Fruit fly (Drosophila melanogaster) whole organism, embryonic: ENCODE measurements around the gene Fign.

Experiments used
- Antp ChIP-seq: fragments of 200-800 bp; sonication (Bioruptor generic); optimal IDR thresholded peaks from 3 replicates; lab custom pipeline; 2016; ENCODE audit warnings: missing biosample characterization, missing genetic modification characterization
- B-H2 ChIP-seq: fragments of 200-800 bp; sonication (Bioruptor generic); optimal IDR thresholded peaks from 2 replicates; lab custom pipeline; 2018; ENCODE audit warnings: missing biosample characterization, mild to moderate bottlenecking, missing genetic modification characterization
- BtbVII ChIP-seq: fragments of 200-800 bp; sonication (Bioruptor generic); optimal IDR thresholded peaks from 3 replicates; lab custom pipeline; 2017; ENCODE audit warnings: missing biosample characterization, mild to moderate bottlenecking, missing genetic modification characterization
- C15 ChIP-seq: fragments of 200-800 bp; sonication (Bioruptor generic); IDR thresholded peaks from 3 replicates; pipeline ENCODE4 v1.3.6; 2022; ENCODE audit warnings: missing biosample characterization, missing genetic modification characterization
- CG10543 ChIP-seq: fragments of 200-800 bp; sonication (Bioruptor generic); optimal IDR thresholded peaks from 3 replicates; lab custom pipeline; 2017; ENCODE audit warnings: missing biosample characterization, mild to moderate bottlenecking, missing genetic modification characterization, moderate library complexity
- CG11695 ChIP-seq: fragments of 200-800 bp; sonication (Bioruptor generic); IDR thresholded peaks from 3 replicates; pipeline ENCODE4 v1.3.6; 2022; ENCODE audit warnings: missing biosample characterization, missing genetic modification characterization
- CG14965 ChIP-seq: fragments of 200-800 bp; sonication (Bioruptor generic); optimal IDR thresholded peaks from 2 replicates; lab custom pipeline; 2016; ENCODE audit warnings: missing biosample characterization, missing genetic modification characterization, borderline replicate concordance
- CG15073 ChIP-seq: fragments of 200-800 bp; sonication (Bioruptor generic); optimal IDR thresholded peaks from 2 replicates; lab custom pipeline; 2016; ENCODE audit warnings: missing biosample characterization, missing genetic modification characterization
- CG1603 ChIP-seq: fragments of 200-800 bp; sonication (Bioruptor generic); optimal IDR thresholded peaks from 2 replicates; lab custom pipeline; 2019; ENCODE audit warnings: missing biosample characterization, mild to moderate bottlenecking, missing genetic modification characterization, moderate library complexity
- CG2116 ChIP-seq: fragments of 200-800 bp; sonication (Bioruptor generic); optimal IDR thresholded peaks from 3 replicates; lab custom pipeline; 2018; ENCODE audit warnings: missing biosample characterization, mild to moderate bottlenecking, missing genetic modification characterization
- CG2712 ChIP-seq: fragments of 200-800 bp; optimal IDR thresholded peaks from 3 replicates; lab custom pipeline; 2019; ENCODE audit warnings: missing biosample characterization, mild to moderate bottlenecking, missing genetic modification characterization, moderate library complexity
- CG30403 ChIP-seq: fragments of 200-800 bp; sonication (Bioruptor generic); optimal IDR thresholded peaks from 3 replicates; lab custom pipeline; 2016; ENCODE audit warnings: missing biosample characterization, missing genetic modification characterization
- CG43689 ChIP-seq: fragments of 200-800 bp; sonication (Bioruptor generic); IDR thresholded peaks from 2 replicates; pipeline ENCODE4 v1.3.6; 2022; ENCODE audit warnings: missing biosample characterization, missing genetic modification characterization
- CG5180 ChIP-seq: fragments of 200-800 bp; sonication (Bioruptor generic); optimal IDR thresholded peaks from 3 replicates; lab custom pipeline; 2017; ENCODE audit warnings: missing biosample characterization, missing genetic modification characterization, mild to moderate bottlenecking, moderate library complexity, missing genetic modification reagents
- CG6254 ChIP-seq: fragments of 200-800 bp; sonication (Bioruptor generic); optimal IDR thresholded peaks from 3 replicates; lab custom pipeline; 2017; ENCODE audit warnings: mild to moderate bottlenecking, missing biosample characterization, missing genetic modification reagents, missing genetic modification characterization
- CG6272 ChIP-seq: fragments of 200-800 bp; sonication (Bioruptor generic); IDR thresholded peaks from 2 replicates; pipeline ENCODE4 v1.3.6; 2022; ENCODE audit warnings: missing biosample characterization, missing genetic modification characterization
- CG7372 ChIP-seq: fragments of 200-800 bp; sonication (Bioruptor generic); IDR thresholded peaks from 2 replicates; pipeline ENCODE4 v1.3.6; 2022; ENCODE audit warnings: missing biosample characterization, missing genetic modification characterization
- CG8388 ChIP-seq: fragments of 200-800 bp; sonication (Bioruptor generic); optimal IDR thresholded peaks from 2 replicates; lab custom pipeline; 2019; ENCODE audit warnings: missing biosample characterization, mild to moderate bottlenecking, missing genetic modification characterization, moderate library complexity
- CG9727 ChIP-seq: fragments of 200-800 bp; sonication (Bioruptor generic); optimal IDR thresholded peaks from 3 replicates; lab custom pipeline; 2017; ENCODE audit warnings: missing biosample characterization, mild to moderate bottlenecking, missing genetic modification characterization
- CG9797 ChIP-seq: fragments of 200-800 bp; sonication (Bioruptor generic); optimal IDR thresholded peaks from 3 replicates; lab custom pipeline; 2018; ENCODE audit warnings: missing biosample characterization, mild to moderate bottlenecking, missing genetic modification characterization
- Camta ChIP-seq: fragments of 200-800 bp; sonication (Bioruptor generic); optimal IDR thresholded peaks from 2 replicates; lab custom pipeline; 2016; ENCODE audit warnings: missing biosample characterization, missing genetic modification characterization
- Dfd ChIP-seq, 2 experiments: fragments of >200 bp; optimal IDR thresholded peaks; 2 replicates each; lab custom pipeline; 2017; ENCODE audit warnings: missing biosample characterization in 2 of 2, missing genetic modification characterization in 2 of 2
- Hmr ChIP-seq: fragments of 200-800 bp; sonication (Bioruptor generic); optimal IDR thresholded peaks from 3 replicates; lab custom pipeline; 2017; ENCODE audit warnings: mild to moderate bottlenecking, missing biosample characterization, missing genetic modification reagents, missing genetic modification characterization
- MTF-1 ChIP-seq: fragments of 200-800 bp; sonication (Bioruptor generic); optimal IDR thresholded peaks from 2 replicates; lab custom pipeline; 2018; ENCODE audit warnings: missing biosample characterization, mild to moderate bottlenecking, missing genetic modification characterization, borderline replicate concordance
- Med ChIP-seq: fragments of 200-800 bp; sonication (Bioruptor generic); peaks from one replicate; lab custom pipeline; 2016; ENCODE audit warnings: missing biosample characterization, missing genetic modification characterization, mild to moderate bottlenecking, inconsistent platforms, moderate library complexity
- Mrtf ChIP-seq: fragments of 200-800 bp; sonication (Bioruptor generic); IDR thresholded peaks from 3 replicates; pipeline ENCODE4 v1.3.6; 2022; ENCODE audit warnings: missing biosample characterization, missing genetic modification characterization
- Sox100B ChIP-seq: fragments of 200-800 bp; sonication (Bioruptor generic); optimal IDR thresholded peaks from 3 replicates; lab custom pipeline; 2018; ENCODE audit warnings: missing biosample characterization, mild to moderate bottlenecking, missing genetic modification characterization
- Spps ChIP-seq: fragments of 200-800 bp; sonication (Bioruptor generic); optimal IDR thresholded peaks from 2 replicates; lab custom pipeline; 2018; ENCODE audit warnings: missing biosample characterization, mild to moderate bottlenecking, missing genetic modification characterization
- Stat92E ChIP-seq, 3 experiments: fragments of >200 bp in 2 of 3; fragments of 200-800 bp in 1 of 3; sonication (Bioruptor generic) in 1 of 3; optimal IDR thresholded peaks; 2 replicates each; lab custom pipeline; 2017 to 2019; ENCODE audit warnings: missing biosample characterization in 3 of 3, missing genetic modification characterization in 3 of 3, mild to moderate bottlenecking in 1 of 3, moderate library complexity in 1 of 3
- abd-A ChIP-seq: fragments of 200-800 bp; sonication (Bioruptor generic); optimal IDR thresholded peaks from 3 replicates; lab custom pipeline; 2019; ENCODE audit warnings: missing biosample characterization, mild to moderate bottlenecking, missing genetic modification characterization, moderate library complexity
- ara ChIP-seq: fragments of 200-800 bp; sonication (Bioruptor generic); IDR thresholded peaks from 2 replicates; pipeline ENCODE4 v1.3.6; 2022; ENCODE audit warnings: missing biosample characterization, missing genetic modification characterization
- bab2 ChIP-seq: fragments of 200-800 bp; sonication (Bioruptor generic); optimal IDR thresholded peaks from 2 replicates; lab custom pipeline; 2016; ENCODE audit warnings: missing biosample characterization, missing genetic modification characterization
- ci ChIP-seq: fragments of 200-800 bp; sonication (Bioruptor generic); IDR thresholded peaks from 3 replicates; pipeline ENCODE4 v1.3.6; 2022; ENCODE audit warnings: missing biosample characterization, missing genetic modification characterization
- dmrt11E ChIP-seq: fragments of 200-800 bp; sonication (Bioruptor generic); optimal IDR thresholded peaks from 3 replicates; lab custom pipeline; 2018; ENCODE audit warnings: missing biosample characterization, mild to moderate bottlenecking, missing genetic modification characterization, moderate library complexity
- ems ChIP-seq: fragments of 200-800 bp; sonication (Bioruptor generic); optimal IDR thresholded peaks from 3 replicates; lab custom pipeline; 2016; ENCODE audit warnings: missing biosample characterization, missing genetic modification characterization
- gcm2 ChIP-seq: fragments of 200-800 bp; sonication (Bioruptor generic); optimal IDR thresholded peaks from 2 replicates; lab custom pipeline; 2016; ENCODE audit warnings: missing biosample characterization, missing genetic modification characterization
- inv ChIP-seq: fragments of 200-800 bp; sonication (Bioruptor generic); IDR thresholded peaks from 2 replicates; pipeline ENCODE4 v1.3.6; 2022; ENCODE audit warnings: missing biosample characterization, missing genetic modification characterization; ENCODE audit not compliant: partially characterized antibody
- lmd ChIP-seq: fragments of 200-800 bp; sonication (Bioruptor generic); IDR thresholded peaks from 2 replicates; pipeline ENCODE4 v1.3.6; 2022; ENCODE audit warnings: missing biosample characterization, missing genetic modification characterization
- nau ChIP-seq: fragments of 200-800 bp; sonication (Bioruptor generic); optimal IDR thresholded peaks from 3 replicates; lab custom pipeline; 2017; ENCODE audit warnings: missing biosample characterization, mild to moderate bottlenecking, missing genetic modification characterization, missing genetic modification reagents
- nom ChIP-seq: fragments of 200-800 bp; sonication (Bioruptor generic); optimal IDR thresholded peaks from 2 replicates; lab custom pipeline; 2017; ENCODE audit warnings: missing biosample characterization, missing genetic modification characterization, mild to moderate bottlenecking, moderate library complexity, missing genetic modification reagents
- pan ChIP-seq, 4 experiments: fragments of >200 bp in 3 of 4; fragments of 200-800 bp in 1 of 4; sonication (Bioruptor generic) in 1 of 4; optimal IDR thresholded peaks in 3 of 4; IDR thresholded peaks in 1 of 4; 2 replicates each; pipeline versions ENCODE4 v1.3.6 to Lab custom; 2017 to 2022; ENCODE audit warnings: missing biosample characterization in 2 of 4, missing genetic modification characterization in 2 of 4, mixed read lengths in 1 of 4
- pum ChIP-seq: fragments of 200-800 bp; sonication (Bioruptor generic); optimal IDR thresholded peaks from 2 replicates; lab custom pipeline; 2016; ENCODE audit warnings: missing biosample characterization, missing genetic modification characterization
- zfh2 ChIP-seq: fragments of 200-800 bp; sonication (Bioruptor generic); optimal IDR thresholded peaks from 2 replicates; lab custom pipeline; 2016; ENCODE audit warnings: missing biosample characterization, missing genetic modification characterization

Gene Fign

DNA sequence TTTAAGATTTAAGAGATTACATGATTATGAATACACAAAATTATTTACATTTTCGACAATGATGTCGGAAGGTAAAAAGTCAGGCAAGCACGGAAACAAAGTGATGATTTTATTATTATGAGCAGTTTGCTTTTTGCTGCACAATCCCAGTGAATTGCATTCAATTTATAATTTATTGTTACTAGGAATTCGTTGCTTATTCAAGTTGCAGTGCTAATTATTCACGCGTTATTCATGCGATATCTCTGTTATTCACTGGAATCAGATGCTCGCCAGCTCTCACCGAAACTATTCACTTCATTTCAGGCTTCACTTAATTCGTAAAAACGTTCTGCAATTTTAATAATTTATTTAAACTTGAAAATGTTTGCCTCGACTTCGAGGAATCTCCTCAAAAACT, 34.1 kb upstream of the Fign start:
- no peak for TF ChIP-seq CG30403 (GFP tag; lab: Kevin White, UChicago)
- no peak for TF ChIP-seq Camta (GFP tag; lab: Kevin White, UChicago)
- TF ChIP-seq Med (GFP tag; lab: Kevin White, UChicago) = no peak
- TF ChIP-seq CG15073 (GFP tag; lab: Kevin White, UChicago) = no peak
- TF ChIP-seq ci (GFP tag; lab: Robert Waterston, UW) = no peak
- TF ChIP-seq bab2 (GFP tag; lab: Kevin White, UChicago) = no peak
- no peak for TF ChIP-seq CG9797 (GFP tag; lab: Kevin White, UChicago)
- no peak for TF ChIP-seq CG2116 (GFP tag; lab: Kevin White, UChicago)
- no peak for TF ChIP-seq nau (GFP tag; lab: Kevin White, UChicago)
- no peak for TF ChIP-seq ara (GFP tag; lab: Robert Waterston, UW)
- no peak for TF ChIP-seq C15 (GFP tag; lab: Robert Waterston, UW)
- no peak for TF ChIP-seq lmd (GFP tag; lab: Robert Waterston, UW)
- no peak for TF ChIP-seq MTF-1 (GFP tag; lab: Kevin White, UChicago)
- TF ChIP-seq CG5180 (GFP tag; lab: Kevin White, UChicago) = no peak
- TF ChIP-seq dmrt11E (tag; lab: Kevin White, UChicago) = no peak
- no peak for TF ChIP-seq Antp
- no peak for TF ChIP-seq CG2712 (tag; lab: Kevin White, UChicago)

DNA sequence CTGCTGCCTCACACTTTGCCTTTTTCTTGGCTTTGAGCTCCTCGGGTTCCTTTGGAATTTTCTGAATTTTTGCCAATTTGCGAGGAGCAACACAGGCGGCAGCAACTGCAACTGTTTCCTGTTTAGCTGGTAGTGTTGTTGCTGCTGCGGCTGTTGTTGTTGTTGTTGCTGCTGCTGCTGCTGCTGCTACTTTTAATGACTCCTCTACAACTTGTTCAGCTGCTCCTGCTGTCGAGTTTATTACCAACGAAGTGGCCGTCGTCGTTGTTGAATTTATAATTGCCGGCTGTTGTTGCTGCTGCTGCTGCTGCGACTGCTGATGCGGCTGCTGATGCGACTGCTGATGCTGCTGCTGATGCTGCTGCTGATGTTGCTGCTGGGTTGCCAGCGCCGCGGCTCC, 33.3 kb upstream of the Fign start:
- TF ChIP-seq CG10543 (GFP tag; lab: Kevin White, UChicago) = no peak
- TF ChIP-seq Dfd (GFP tag; optimal IDR thresholded peaks at IDR 0.05; lab: Kevin White, UChicago) = peak in 1 of 2 experiments; percentile 32

dm6 chr2L:3351575-3352219, 32.0 kb upstream of the Fign start:
- TF ChIP-seq B-H2 (GFP tag; lab: Kevin White, UChicago) (no peak), CG9727 (GFP tag; lab: Kevin White, UChicago) (no peak), gcm2 (GFP tag; lab: Kevin White, UChicago) (no peak), CG6254 (GFP tag; lab: Kevin White, UChicago) (no peak), Stat92E (GFP tag; optimal IDR thresholded peaks at IDR 0.05; lab: Kevin White, UChicago) (no peak), CG43689 (GFP tag; lab: Robert Waterston, UW) (no peak), Spps (tag; lab: Kevin White, UChicago) (no peak), nom (GFP tag; lab: Kevin White, UChicago) (peak; percentile 43)
- TF ChIP-seq, all 482 proteins: peak for 1

dm6 chr2L:3348146-3348747, 28.6 kb upstream of the Fign start:
- TF ChIP-seq CG14965 = no peak
- TF ChIP-seq Mrtf (GFP tag; lab: Robert Waterston, UW) = peak; percentile 75
- peak; percentile 41 for TF ChIP-seq Hmr (GFP tag; lab: Kevin White, UChicago)
- TF ChIP-seq BtbVII (GFP tag; lab: Kevin White, UChicago) = peak; percentile 33
- no peak for TF ChIP-seq inv
- peak; percentile 90 for TF ChIP-seq CG1603 (tag; lab: Kevin White, UChicago)
- peak; percentile 75 for TF ChIP-seq CG6272 (GFP tag; lab: Robert Waterston, UW)
- no peak for TF ChIP-seq B-H2 (GFP tag; lab: Kevin White, UChicago)
- TF ChIP-seq CG7372 (GFP tag; lab: Robert Waterston, UW) = peak; percentile 84
- no peak for TF ChIP-seq zfh2 (GFP tag; lab: Kevin White, UChicago)
- peak; percentile 71 for TF ChIP-seq ems (GFP tag; lab: Kevin White, UChicago)
- peak; percentile 56 for TF ChIP-seq pum
- peak; percentile 79 for TF ChIP-seq CG8388 (GFP tag; lab: Kevin White, UChicago)
- peak; percentile 87 for TF ChIP-seq CG11695 (GFP tag; lab: Robert Waterston, UW)
- no peak for TF ChIP-seq abd-A (tag; lab: Kevin White, UChicago)
- peak; percentile 75 for TF ChIP-seq Sox100B (GFP tag; lab: Kevin White, UChicago)
- no peak for TF ChIP-seq pan (optimal IDR thresholded peaks at IDR 0.05; lab: Kevin White, UChicago)
- peak in 1 of 2 experiments; percentile 95 for TF ChIP-seq pan (GFP tag; optimal IDR thresholded peaks at IDR 0.05 in 1 of 2, IDR thresholded peaks at IDR 0.05 in 1 of 2)
